Fruit fly (Drosophila melanogaster) whole organism, embryonic: ENCODE data around the gene Cyp4ac1.
A peak's percentile ranks its signal among the peaks of the same experiment; 100 is the strongest.

ENCODE experiments used
- Abd-B ChIP-seq: fragments of 200-800 bp; sonication (Bioruptor generic); optimal IDR thresholded peaks from 2 replicates; lab custom pipeline; 2018; ENCODE audit warnings: missing biosample characterization, mild to moderate bottlenecking, missing genetic modification characterization, moderate library complexity
- Ada2b ChIP-seq: fragments of 200-800 bp; sonication (Bioruptor generic); IDR thresholded peaks from 2 replicates; pipeline ENCODE4 v1.3.6; 2022; ENCODE audit warnings: missing biosample characterization, missing genetic modification characterization
- Adf1 ChIP-seq: fragments of 200-800 bp; sonication (Bioruptor generic); IDR thresholded peaks from 2 replicates; pipeline ENCODE4 v1.3.6; 2022; ENCODE audit warnings: missing biosample characterization, missing genetic modification characterization
- Atf3 ChIP-seq: fragments of 200-800 bp; sonication (Bioruptor generic); optimal IDR thresholded peaks from 3 replicates; lab custom pipeline; 2016; ENCODE audit warnings: missing biosample characterization, missing genetic modification characterization
- Awh ChIP-seq: fragments of 200-800 bp; sonication (Bioruptor generic); IDR thresholded peaks from 2 replicates; pipeline ENCODE4, ENCODE4 v1.3.6; 2022; ENCODE audit warnings: missing biosample characterization, missing genetic modification characterization
- CG10366 ChIP-seq: fragments of 200-800 bp; sonication (Bioruptor generic); IDR thresholded peaks from 2 replicates; pipeline ENCODE4 v1.3.6; 2022; ENCODE audit warnings: missing biosample characterization, missing genetic modification characterization
- CG12744 ChIP-seq: fragments of 200-800 bp; sonication (Bioruptor generic); optimal IDR thresholded peaks from 2 replicates; lab custom pipeline; 2016; ENCODE audit warnings: missing biosample characterization, missing genetic modification characterization
- CG13296 ChIP-seq: fragments of 200-800 bp; sonication (Bioruptor generic); optimal IDR thresholded peaks from 3 replicates; lab custom pipeline; 2018; ENCODE audit warnings: missing biosample characterization, mild to moderate bottlenecking, missing genetic modification characterization
- CG15269 ChIP-seq: fragments of 200-800 bp; sonication (Bioruptor generic); optimal IDR thresholded peaks from 2 replicates; lab custom pipeline; 2018; ENCODE audit warnings: missing biosample characterization, mild to moderate bottlenecking, missing genetic modification characterization, moderate library complexity
- CG15479 ChIP-seq: fragments of 200-800 bp; sonication (Bioruptor generic); optimal IDR thresholded peaks from 3 replicates; lab custom pipeline; 2019; ENCODE audit warnings: missing biosample characterization, mild to moderate bottlenecking, missing genetic modification characterization, moderate library complexity
- CG16863 ChIP-seq: fragments of 200-800 bp; sonication (Bioruptor generic); optimal IDR thresholded peaks from 3 replicates; lab custom pipeline; 2016; ENCODE audit warnings: missing biosample characterization, missing genetic modification characterization
- CG17359 ChIP-seq: fragments of 200-800 bp; sonication (Bioruptor generic); optimal IDR thresholded peaks from 3 replicates; lab custom pipeline; 2018; ENCODE audit warnings: missing biosample characterization, mild to moderate bottlenecking, missing genetic modification characterization, moderate library complexity
- CG18619 ChIP-seq: fragments of 200-800 bp; sonication (Bioruptor generic); optimal IDR thresholded peaks from 3 replicates; lab custom pipeline; 2017; ENCODE audit warnings: missing biosample characterization, mild to moderate bottlenecking, missing genetic modification characterization
- CG2199 ChIP-seq: fragments of 200-800 bp; sonication (Bioruptor generic); IDR thresholded peaks from 3 replicates; pipeline ENCODE4 v1.3.6; 2022; ENCODE audit warnings: missing biosample characterization, missing genetic modification characterization
- CG2712 ChIP-seq: fragments of 200-800 bp; optimal IDR thresholded peaks from 3 replicates; lab custom pipeline; 2019; ENCODE audit warnings: missing biosample characterization, mild to moderate bottlenecking, missing genetic modification characterization, moderate library complexity
- CG3281 ChIP-seq: fragments of 200-800 bp; sonication (Bioruptor generic); optimal IDR thresholded peaks from 3 replicates; lab custom pipeline; 2017; ENCODE audit warnings: missing biosample characterization, mild to moderate bottlenecking, missing genetic modification characterization
- CG34376 ChIP-seq: fragments of 200-800 bp; sonication (Bioruptor generic); optimal IDR thresholded peaks from 2 replicates; lab custom pipeline; 2018; ENCODE audit warnings: missing biosample characterization, mild to moderate bottlenecking, missing genetic modification characterization
- CG3838 ChIP-seq: fragments of 200-800 bp; sonication (Bioruptor generic); optimal IDR thresholded peaks from 3 replicates; lab custom pipeline; 2016; ENCODE audit warnings: missing biosample characterization, missing genetic modification characterization
- CG6175 ChIP-seq: fragments of 200-800 bp; sonication (Bioruptor generic); IDR thresholded peaks from 3 replicates; pipeline ENCODE4 v1.3.6; 2022; ENCODE audit warnings: missing biosample characterization, missing genetic modification characterization
- CG6765 ChIP-seq: fragments of 200-800 bp; sonication (Bioruptor generic); optimal IDR thresholded peaks from 3 replicates; lab custom pipeline; 2017; ENCODE audit warnings: missing biosample characterization, mild to moderate bottlenecking, missing genetic modification characterization
- CHES-1-like ChIP-seq: fragments of 200-800 bp; sonication (Bioruptor generic); optimal IDR thresholded peaks from 2 replicates; lab custom pipeline; 2016; ENCODE audit warnings: missing biosample characterization, missing genetic modification characterization
- CkIIα-i1 ChIP-seq: fragments of 200-800 bp; sonication (Bioruptor generic); IDR thresholded peaks from 2 replicates; pipeline ENCODE4 v1.3.6; 2022; ENCODE audit warnings: missing biosample characterization, missing genetic modification characterization
- D ChIP-seq, 2 experiments: fragments of 200-800 bp in 1 of 2; fragments of >200 bp in 1 of 2; sonication (Bioruptor generic) in 1 of 2; optimal IDR thresholded peaks; 2 replicates in 1 of 2; 3 replicates in 1 of 2; lab custom pipeline; 2017; ENCODE audit warnings: mild to moderate bottlenecking in 1 of 2, missing biosample characterization in 1 of 2, missing genetic modification characterization in 1 of 2, missing genetic modification reagents in 1 of 2
- Dbx ChIP-seq: fragments of 200-800 bp; sonication (Bioruptor generic); IDR thresholded peaks from 3 replicates; pipeline ENCODE4 v1.3.6; 2022; ENCODE audit warnings: missing biosample characterization, missing genetic modification characterization
- Dip3 ChIP-seq: fragments of 200-800 bp; sonication (Bioruptor generic); optimal IDR thresholded peaks from 3 replicates; lab custom pipeline; 2016; ENCODE audit warnings: missing biosample characterization, missing genetic modification characterization
- Dref ChIP-seq: fragments of 200-800 bp; sonication (Bioruptor generic); IDR thresholded peaks from 2 replicates; pipeline ENCODE4 v1.3.6; 2022; ENCODE audit warnings: missing biosample characterization, missing genetic modification characterization
- H2.0 ChIP-seq: fragments of 200-800 bp; sonication (Bioruptor generic); IDR thresholded peaks from 2 replicates; pipeline ENCODE4 v1.3.6; 2022; ENCODE audit warnings: missing biosample characterization, missing genetic modification characterization
- Myb ChIP-seq: fragments of 200-800 bp; sonication (Bioruptor generic); optimal IDR thresholded peaks from 2 replicates; lab custom pipeline; 2016; ENCODE audit warnings: missing biosample characterization, missing genetic modification characterization
- Scr ChIP-seq: fragments of 200-800 bp; sonication (Bioruptor generic); IDR thresholded peaks from 2 replicates; pipeline ENCODE4 v1.3.6; 2022; ENCODE audit warnings: missing biosample characterization, missing genetic modification characterization; ENCODE audit not compliant: partially characterized antibody
- Sin3A ChIP-seq: fragments of >200 bp; optimal IDR thresholded peaks from 2 replicates; lab custom pipeline; 2018
- Ssrp ChIP-seq: fragments of 200-800 bp; sonication (Bioruptor generic); optimal IDR thresholded peaks from 2 replicates; lab custom pipeline; 2018; ENCODE audit warnings: missing biosample characterization, mild to moderate bottlenecking, missing genetic modification characterization, moderate library complexity
- TFAM ChIP-seq: fragments of 200-800 bp; sonication (Bioruptor generic); optimal IDR thresholded peaks from 2 replicates; lab custom pipeline; 2017; ENCODE audit warnings: missing biosample characterization, missing genetic modification characterization, inconsistent platforms
- YL-1 ChIP-seq: fragments of 200-800 bp; sonication (Bioruptor generic); optimal IDR thresholded peaks from 3 replicates; lab custom pipeline; 2017; ENCODE audit warnings: missing biosample characterization, mild to moderate bottlenecking, missing genetic modification characterization
- amos ChIP-seq: fragments of 200-800 bp; sonication (Bioruptor generic); IDR thresholded peaks from 2 replicates; pipeline ENCODE4 v1.3.6; 2022; ENCODE audit warnings: missing biosample characterization, missing genetic modification characterization; ENCODE audit not compliant: partially characterized antibody
- caup ChIP-seq: fragments of 200-800 bp; sonication (Bioruptor generic); optimal IDR thresholded peaks from 3 replicates; lab custom pipeline; 2017; ENCODE audit warnings: missing biosample characterization, mild to moderate bottlenecking, missing genetic modification characterization, moderate library complexity; ENCODE audit not compliant: severe bottlenecking
- ci ChIP-seq: fragments of 200-800 bp; sonication (Bioruptor generic); IDR thresholded peaks from 3 replicates; pipeline ENCODE4 v1.3.6; 2022; ENCODE audit warnings: missing biosample characterization, missing genetic modification characterization
- dmrt99B ChIP-seq: fragments of 200-800 bp; sonication (Bioruptor generic); optimal IDR thresholded peaks from 2 replicates; lab custom pipeline; 2018; ENCODE audit warnings: missing biosample characterization, mild to moderate bottlenecking, missing genetic modification characterization, moderate library complexity
- ewg ChIP-seq: fragments of 200-800 bp; sonication (Bioruptor generic); optimal IDR thresholded peaks from 3 replicates; lab custom pipeline; 2017; ENCODE audit warnings: mild to moderate bottlenecking, missing biosample characterization, missing genetic modification reagents, missing genetic modification characterization
- eyg ChIP-seq: fragments of 200-800 bp; sonication (Bioruptor generic); optimal IDR thresholded peaks from 3 replicates; lab custom pipeline; 2016; ENCODE audit warnings: missing biosample characterization, missing genetic modification characterization
- gfzf ChIP-seq: fragments of 200-800 bp; sonication (Bioruptor generic); optimal IDR thresholded peaks from 2 replicates; lab custom pipeline; 2016; ENCODE audit warnings: missing biosample characterization, mild to moderate bottlenecking, missing genetic modification characterization, moderate library complexity
- h ChIP-seq: fragments of >200 bp; optimal IDR thresholded peaks from 2 replicates; lab custom pipeline; 2017
- klu ChIP-seq: fragments of 200-800 bp; sonication (Bioruptor generic); IDR thresholded peaks from 2 replicates; pipeline ENCODE4 v1.3.6; 2022; ENCODE audit warnings: missing biosample characterization, missing genetic modification characterization
- mld ChIP-seq: fragments of 200-800 bp; sonication (Bioruptor generic); IDR thresholded peaks from 3 replicates; pipeline ENCODE4 v1.3.6; 2022; ENCODE audit warnings: missing biosample characterization, missing genetic modification characterization; ENCODE audit not compliant: partially characterized antibody
- peb ChIP-seq: fragments of 200-800 bp; sonication (Bioruptor generic); IDR thresholded peaks from 2 replicates; pipeline ENCODE4 v1.3.6; 2022; ENCODE audit warnings: missing biosample characterization, missing genetic modification characterization
- rib ChIP-seq: fragments of 200-800 bp; sonication (Bioruptor generic); IDR thresholded peaks from 2 replicates; pipeline ENCODE4 v1.3.6; 2022; ENCODE audit warnings: missing biosample characterization, missing genetic modification characterization
- sr ChIP-seq: fragments of 200-800 bp; sonication (Bioruptor generic); IDR thresholded peaks from 3 replicates; pipeline ENCODE4 v1.3.6; 2022; ENCODE audit warnings: missing biosample characterization, missing genetic modification characterization
- tll ChIP-seq, 2 experiments: fragments of 200-800 bp in 1 of 2; fragments of >200 bp in 1 of 2; sonication (Bioruptor generic) in 1 of 2; optimal IDR thresholded peaks; 2 replicates each; lab custom pipeline; 2017 to 2019; ENCODE audit warnings: missing biosample characterization in 2 of 2, missing genetic modification characterization in 2 of 2, mild to moderate bottlenecking in 1 of 2, moderate library complexity in 1 of 2
- trem ChIP-seq: fragments of 200-800 bp; optimal IDR thresholded peaks from 3 replicates; lab custom pipeline; 2019; ENCODE audit warnings: missing biosample characterization, mild to moderate bottlenecking, missing genetic modification characterization, moderate library complexity
- wdn ChIP-seq: fragments of 200-800 bp; sonication (Bioruptor generic); IDR thresholded peaks from 2 replicates; pipeline ENCODE4 v1.3.6; 2022; ENCODE audit warnings: missing biosample characterization, missing genetic modification characterization
- zen2 ChIP-seq: fragments of 200-800 bp; sonication (Bioruptor generic); IDR thresholded peaks from 3 replicates; pipeline ENCODE4 v1.3.6; 2022; ENCODE audit warnings: missing biosample characterization, missing genetic modification characterization; ENCODE audit not compliant: partially characterized antibody

The Cyp4ac1 gene

DNA sequence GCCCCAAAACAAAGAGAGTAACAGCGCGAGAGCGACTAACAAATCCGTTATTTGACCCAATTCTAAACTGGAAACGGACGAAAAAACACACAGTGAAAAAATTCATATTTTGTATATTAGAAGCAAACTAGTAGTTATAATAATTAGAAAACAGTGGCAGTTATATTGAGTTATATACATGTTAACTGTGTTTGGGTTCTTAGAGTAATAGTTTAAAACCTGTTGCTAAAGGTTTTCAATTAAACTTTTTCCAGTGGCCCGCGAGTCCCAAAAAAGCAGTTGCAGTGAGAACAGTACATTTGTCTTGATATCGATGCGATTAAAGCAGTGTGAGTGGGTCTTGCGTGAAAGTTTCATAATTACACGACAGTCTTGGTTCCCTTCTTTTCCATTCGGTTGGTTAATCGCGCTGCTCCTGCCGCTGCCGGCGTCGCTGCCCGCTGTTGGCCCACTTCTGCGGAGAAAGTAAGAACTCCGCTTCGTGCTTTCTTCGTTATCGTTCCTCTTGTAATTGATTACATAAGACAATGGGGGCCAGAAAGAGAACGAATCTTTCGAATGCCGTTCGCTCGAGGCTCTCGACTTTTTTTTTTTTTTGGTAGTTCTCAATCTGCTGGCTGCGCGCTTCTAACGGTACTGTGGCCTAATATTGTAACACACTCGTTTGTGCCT, 33.6 kb downstream of the Cyp4ac1 start (continued):
- TF ChIP-seq CG17359 (tag; lab: Kevin White, UChicago) (peak; percentile 33), Ada2b (GFP tag; lab: Robert Waterston, UW) (no peak), peb (GFP tag; lab: Robert Waterston, UW) (0 out of 2 replicates have a peak, but pooled peaks have one; percentile 31), gfzf (no peak), CG10366 (GFP tag; lab: Robert Waterston, UW) (peak; percentile 23; the same call in 1 of the 2 replicates), wdn (GFP tag; lab: Robert Waterston, UW) (no peak), CG15269 (tag; lab: Kevin White, UChicago) (no peak), Abd-B (peak; percentile 37), sr (GFP tag; lab: Robert Waterston, UW) (no peak; the same call in 2 of the 3 replicates), klu (no peak), YL-1 (GFP tag; lab: Kevin White, UChicago) (no peak), Adf1 (GFP tag; lab: Robert Waterston, UW) (no peak), CkIIα-i1 (GFP tag; lab: Robert Waterston, UW) (no peak), tll (GFP tag; optimal IDR thresholded peaks at IDR 0.05; lab: Kevin White, UChicago) (no peak), ci (GFP tag; lab: Robert Waterston, UW) (peak; percentile 80), Awh (GFP tag; lab: Robert Waterston, UW) (no peak), CG3838 (GFP tag; lab: Kevin White, UChicago) (no peak), h (lab: Kevin White, UChicago) (no peak), amos (GFP tag; lab: Robert Waterston, UW) (no peak), trem (tag; lab: Kevin White, UChicago) (peak; percentile 22), CG34376 (GFP tag; lab: Kevin White, UChicago) (no peak), CG3281 (GFP tag; lab: Kevin White, UChicago) (no peak), CG15479 (GFP tag; lab: Kevin White, UChicago) (no peak), CG6175 (GFP tag; lab: Robert Waterston, UW) (no peak), zen2 (GFP tag; lab: Robert Waterston, UW) (no peak), Myb (GFP tag; lab: Kevin White, UChicago) (no peak), CG2712 (tag; lab: Kevin White, UChicago) (peak; percentile 64), Atf3 (GFP tag; lab: Kevin White, UChicago) (peak; percentile 11), CG2199 (no peak), CHES-1-like (GFP tag; lab: Kevin White, UChicago) (no peak), mld (GFP tag; lab: Robert Waterston, UW) (0 out of 3 replicates have a peak, but pooled peaks have one; percentile 17), Ssrp (tag; lab: Kevin White, UChicago) (peak; percentile 54), eyg (GFP tag; lab: Kevin White, UChicago) (no peak), TFAM (GFP tag; lab: Kevin White, UChicago) (no peak), Scr (GFP tag; lab: Robert Waterston, UW) (no peak), Dref (GFP tag; lab: Robert Waterston, UW) (no peak), CG6765 (GFP tag; lab: Kevin White, UChicago) (no peak), caup (GFP tag; lab: Kevin White, UChicago) (no peak), rib (GFP tag; lab: Robert Waterston, UW) (no peak), ewg (GFP tag; lab: Kevin White, UChicago) (peak; percentile 54), CG18619 (GFP tag; lab: Kevin White, UChicago) (no peak), Dbx (GFP tag; lab: Robert Waterston, UW) (no peak), D (optimal IDR thresholded peaks at IDR 0.05; lab: Kevin White, UChicago) (no peak), D (GFP tag; optimal IDR thresholded peaks at IDR 0.05; lab: Kevin White, UChicago) (peak; percentile 54), Sin3A (lab: Kevin White, UChicago) (no peak), Dip3 (GFP tag; lab: Kevin White, UChicago) (no peak), CG12744 (GFP tag; lab: Kevin White, UChicago) (no peak), CG13296 (GFP tag; lab: Kevin White, UChicago) (no peak), H2.0 (GFP tag; lab: Robert Waterston, UW) (0 out of 2 replicates have a peak, but pooled peaks have one; percentile 12), CG16863 (peak; percentile 23), dmrt99B (tag; lab: Kevin White, UChicago) (peak; percentile 57)
